Worm (Caenorhabditis elegans) whole organism, late embryonic: ENCODE measurements around the gene dsl-5.

Source experiments
- T23F11.4 ChIP-seq: fragments of 200-800 bp; sonication (Bioruptor generic); optimal IDR thresholded peaks from 2 replicates; lab custom pipeline; 2018; ENCODE audit warnings: mild to moderate bottlenecking, missing genetic modification characterization, missing compliant biosample characterization
- ceh-6 ChIP-seq: fragments of 200-800 bp; sonication (Bioruptor generic); optimal IDR thresholded peaks from 2 replicates; lab custom pipeline; 2018; ENCODE audit warnings: mild to moderate bottlenecking, missing genetic modification characterization, missing compliant biosample characterization
- zip-5 ChIP-seq: sonication (generic microtip); optimal IDR thresholded peaks from 2 replicates; lab custom pipeline; 2016; ENCODE audit warnings: missing genetic modification characterization, missing compliant biosample characterization

DNA sequence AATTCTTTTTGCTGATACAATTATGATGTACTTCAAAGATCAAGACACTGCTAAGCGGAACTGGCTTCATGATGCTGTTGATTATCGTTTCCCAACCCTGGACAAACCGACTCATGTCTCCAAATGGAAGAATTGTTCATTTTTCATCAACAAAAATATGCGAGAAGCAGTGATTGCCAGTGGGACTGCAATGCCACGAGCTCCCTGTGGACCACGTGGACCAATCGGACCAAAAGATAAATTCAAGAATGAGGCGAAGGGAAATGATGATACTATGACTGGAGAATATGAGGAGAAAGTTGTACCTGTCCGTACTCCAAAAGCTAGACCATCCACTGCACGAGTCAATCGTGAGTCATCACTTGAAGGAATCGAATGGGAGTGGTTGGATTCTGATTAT, 34.3 kb downstream of the dsl-5 start:
- TF ChIP-seq ceh-6, result no peak
- TF ChIP-seq T23F11.4 (GFP tag; lab: Kevin White, UChicago), result no peak
- no peak for TF ChIP-seq zip-5
